Fruit fly (Drosophila melanogaster) whole organism, wandering third instar larva: ENCODE results near the gene CG32813.
A peak's percentile ranks its signal among the peaks of the same experiment; 100 is the strongest.

Experiments
- Abd-B ChIP-seq: fragments of >200 bp; optimal IDR thresholded peaks from 2 replicates; lab custom pipeline; 2017; ENCODE audit warnings: missing biosample characterization, missing genetic modification characterization
- CG9705 ChIP-seq: fragments of 200-800 bp; sonication (Bioruptor generic); optimal IDR thresholded peaks from 2 replicates; lab custom pipeline; 2018; ENCODE audit warnings: missing biosample characterization, mild to moderate bottlenecking, missing genetic modification characterization
- CrebA ChIP-seq: fragments of 200-800 bp; sonication (Bioruptor generic); optimal IDR thresholded peaks from 2 replicates; lab custom pipeline; 2016; ENCODE audit warnings: missing biosample characterization, mild to moderate bottlenecking, missing genetic modification characterization, borderline replicate concordance
- HLH106 ChIP-seq: fragments of 200-800 bp; optimal IDR thresholded peaks from 3 replicates; lab custom pipeline; 2019; ENCODE audit warnings: missing biosample characterization, mild to moderate bottlenecking, missing genetic modification characterization, moderate library complexity
- h ChIP-seq: fragments of 200-800 bp; sonication (Bioruptor generic); optimal IDR thresholded peaks from 3 replicates; lab custom pipeline; 2016; ENCODE audit warnings: missing biosample characterization, mild to moderate bottlenecking, missing genetic modification characterization
- lola ChIP-seq: fragments of >200 bp; optimal IDR thresholded peaks from 2 replicates; lab custom pipeline; 2017; ENCODE audit warnings: missing biosample characterization, missing genetic modification characterization

DNA sequence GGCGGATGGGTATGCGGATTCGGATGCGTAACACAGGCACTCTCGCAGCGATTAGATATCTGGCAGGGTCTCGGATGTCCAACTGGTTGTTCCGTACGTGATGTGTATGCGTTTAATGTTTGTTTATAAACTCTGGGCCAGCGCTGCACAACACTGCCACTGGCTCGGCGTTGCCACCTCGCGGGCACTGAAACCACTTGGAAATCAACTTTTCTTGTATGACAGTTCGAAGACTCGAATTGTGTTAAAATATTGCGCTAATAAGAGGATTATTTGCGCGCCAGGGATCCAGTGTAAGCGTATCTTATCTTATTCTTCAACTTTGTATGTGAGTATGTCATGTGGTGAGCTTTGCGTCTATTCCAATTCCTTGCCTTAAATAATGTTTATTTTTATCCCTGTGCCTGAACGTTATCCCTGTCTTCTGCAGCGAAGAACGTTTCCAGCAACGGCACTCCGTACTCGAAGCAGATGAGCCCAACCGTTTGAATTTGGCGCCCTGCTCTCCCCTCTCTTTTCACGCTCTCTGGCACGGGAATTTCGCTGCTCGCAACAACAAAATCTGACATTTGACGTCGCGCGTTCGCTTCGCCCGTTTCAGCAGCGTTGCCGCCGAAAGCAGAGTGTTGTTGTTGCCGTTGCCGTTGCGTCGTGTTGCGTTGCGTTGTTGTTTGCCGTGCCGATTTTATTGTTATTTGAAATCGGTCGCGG, at the start of gene CG32813, which contains the start of gene CG3719:
- TF ChIP-seq lola (GFP tag; lab: Kevin White, UChicago): no peak
- TF ChIP-seq CrebA: no peak
- no peak for TF ChIP-seq Abd-B (GFP tag; lab: Kevin White, UChicago)
- TF ChIP-seq h: peak; percentile 48
- TF ChIP-seq HLH106 (tag; lab: Kevin White, UChicago): peak; percentile 44
- TF ChIP-seq CG9705 (GFP tag; lab: Kevin White, UChicago): peak; percentile 9
